Worm (Caenorhabditis elegans): ENCODE results near the gene clec-222.

DNA sequence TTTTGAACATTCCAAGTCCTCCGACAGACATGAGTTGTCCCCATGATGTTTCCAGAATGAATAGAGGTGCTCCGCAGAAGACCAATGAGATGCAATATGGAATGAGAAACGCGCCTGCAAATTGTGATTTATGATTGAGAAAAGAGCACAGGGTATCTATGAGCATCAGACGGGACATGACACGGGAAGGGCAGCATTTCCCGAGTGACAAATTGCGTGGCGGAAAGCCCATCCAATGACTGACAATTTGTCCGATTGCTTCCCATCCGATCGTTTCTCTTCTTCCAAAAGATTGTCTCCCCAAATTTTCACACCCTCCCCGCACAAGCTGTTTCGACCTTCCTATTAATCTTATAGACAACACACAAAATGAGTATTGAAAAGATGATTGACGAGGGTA is 36.6 kb downstream of the clec-222 start:
- no peak for TF ChIP-seq ztf-23 (GFP tag; IDR thresholded peaks at IDR 0.05)
- TF ChIP-seq T22C8.4 (GFP tag; IDR thresholded peaks at IDR 0.05) = no peak
- no peak for TF ChIP-seq ref-1 (GFP tag; conservative IDR thresholded peaks at IDR 0.05)
- no peak for TF ChIP-seq tab-1 (GFP tag; IDR thresholded peaks at IDR 0.05)
- no peak for TF ChIP-seq med-1 (GFP tag; optimal IDR thresholded peaks at IDR 0.05; ENCODE audit: insufficient read depth)
- TF ChIP-seq cog-1 (tag; optimal IDR thresholded peaks at IDR 0.05) = no peak
- TF ChIP-seq flt-1 (GFP tag; IDR thresholded peaks at IDR 0.05) = no peak
- no peak for TF ChIP-seq ztf-29 (GFP tag; IDR thresholded peaks at IDR 0.05)
- TF ChIP-seq klf-2 (GFP tag; conservative IDR thresholded peaks at IDR 0.05) = no peak

Data from whole organism, midembryonic.